Fruit fly (Drosophila melanogaster) whole organism, pupa: ENCODE data around the gene Vps29.
A peak's percentile ranks its signal among the peaks of the same experiment; 100 is the strongest.

Source experiments
- CG15710 ChIP-seq: fragments of 200-800 bp; sonication (Bioruptor generic); optimal IDR thresholded peaks from 2 replicates; lab custom pipeline; 2018; ENCODE audit warnings: missing biosample characterization, mild to moderate bottlenecking, missing genetic modification characterization, moderate library complexity
- CG34367 ChIP-seq: fragments of 200-800 bp; sonication (Bioruptor generic); optimal IDR thresholded peaks from 2 replicates; lab custom pipeline; 2018; ENCODE audit warnings: missing biosample characterization, mild to moderate bottlenecking, missing genetic modification characterization
- CG4496 ChIP-seq: fragments of 200-800 bp; sonication (Bioruptor generic); IDR thresholded peaks from 3 replicates; pipeline ENCODE4 v1.3.6; 2022; ENCODE audit warnings: missing biosample characterization, missing genetic modification characterization
- CG8159 ChIP-seq: fragments of 200-800 bp; sonication (Bioruptor generic); optimal IDR thresholded peaks from 3 replicates; lab custom pipeline; 2018; ENCODE audit warnings: missing biosample characterization, mild to moderate bottlenecking, missing genetic modification characterization, moderate library complexity
- CG8301 ChIP-seq: fragments of 200-800 bp; sonication (Bioruptor generic); optimal IDR thresholded peaks from 2 replicates; lab custom pipeline; 2018; ENCODE audit warnings: missing biosample characterization, mild to moderate bottlenecking, missing genetic modification characterization
- EcR ChIP-seq: fragments of 200-800 bp; sonication (Bioruptor generic); optimal IDR thresholded peaks from 3 replicates; lab custom pipeline; 2019; ENCODE audit warnings: missing biosample characterization, missing genetic modification characterization, mild to moderate bottlenecking, moderate library complexity, missing genetic modification reagents
- Ets98B ChIP-seq: fragments of 200-800 bp; sonication (Bioruptor generic); IDR thresholded peaks from 2 replicates; pipeline ENCODE4 v1.3.6; 2022; ENCODE audit warnings: missing biosample characterization, missing genetic modification characterization
- Snoo ChIP-seq: fragments of 200-800 bp; sonication (Bioruptor generic); optimal IDR thresholded peaks from 3 replicates; lab custom pipeline; 2017; ENCODE audit warnings: missing biosample characterization, mild to moderate bottlenecking, missing genetic modification characterization, inconsistent platforms
- rn ChIP-seq: fragments of 200-800 bp; sonication (Bioruptor generic); IDR thresholded peaks from 2 replicates; pipeline ENCODE4 v1.3.6; 2022; ENCODE audit warnings: missing biosample characterization, missing genetic modification characterization

dm6 chr2L:1120206-1120902 lies 30.2 kb upstream of the Vps29 start:
- TF ChIP-seq CG15710 (tag; lab: Kevin White, UChicago) (no peak), rn (GFP tag; lab: Robert Waterston, UW) (no peak), CG4496 (GFP tag; lab: Robert Waterston, UW) (peak; percentile 54; the same call in 1 of the 3 replicates), CG8159 (tag; lab: Kevin White, UChicago) (no peak), CG8301 (tag; lab: Kevin White, UChicago) (no peak), Ets98B (GFP tag; lab: Robert Waterston, UW) (no peak), EcR (GFP tag; lab: Kevin White, UChicago) (no peak), CG34367 (tag; lab: Kevin White, UChicago) (no peak), Snoo (tag; lab: Kevin White, UChicago) (no peak)
